Worm (Caenorhabditis elegans): ENCODE results near the gene pdcd-2.

The pdcd-2 gene

DNA sequence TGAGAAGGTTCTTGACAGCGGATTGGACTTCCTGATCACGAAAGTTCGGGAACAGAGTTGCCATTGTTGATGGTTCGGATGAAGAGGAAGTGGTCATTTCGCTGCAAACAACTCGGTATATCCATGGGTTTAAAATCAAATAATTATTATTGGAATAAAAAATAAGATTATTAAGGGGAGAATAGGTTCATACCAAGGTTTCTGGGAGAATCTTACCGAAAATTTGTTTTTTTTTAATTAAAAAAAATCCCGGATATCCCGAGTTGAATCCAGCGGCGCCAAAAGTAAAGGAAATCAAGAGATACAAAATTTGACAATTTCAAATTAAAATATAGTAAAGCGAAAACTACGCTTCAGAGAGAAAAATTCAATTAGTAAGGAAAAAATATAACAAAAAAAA is at the start of gene pdcd-2, which contains the start of gene R07E5.19:
pdcd-2 (minus strand) TSS at position 102 of the 400 bp plus-strand sequence.
R07E5.19 (minus strand) TSS at position 101 of the 400 bp plus-strand sequence.
- no peak for TF ChIP-seq C34B4.2 (tag; optimal IDR thresholded peaks at IDR 0.05)
- TF ChIP-seq efl-1 (optimal IDR thresholded peaks at IDR 0.05), result no peak
- peak in 1 of 2 experiments; percentile 14 for TF ChIP-seq efl-1 (GFP tag; optimal IDR thresholded peaks at IDR 0.05 in 1 of 2)

DNA sequence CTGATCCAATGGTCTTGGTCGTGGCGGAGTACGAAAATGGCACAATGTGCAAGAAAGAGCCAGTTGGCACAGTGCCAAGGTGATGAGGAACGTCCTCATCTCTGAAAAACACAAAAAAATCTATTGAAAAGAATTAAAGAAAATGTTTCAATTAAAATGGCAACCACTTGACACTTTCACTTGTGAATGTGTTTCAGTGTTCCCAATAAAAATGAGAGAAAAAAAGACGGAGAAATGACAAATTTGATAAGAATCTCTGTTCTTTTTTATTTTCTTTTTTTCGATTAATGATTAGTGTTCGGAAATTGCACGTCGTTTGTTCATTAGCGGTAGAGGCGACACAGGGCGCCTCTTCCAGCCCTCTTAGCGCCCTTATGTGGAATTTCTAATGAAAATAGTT is 49.4 kb upstream of the pdcd-2 start, which contains the start of gene ndg-4:
ndg-4 (minus strand) TSS at position 101 of the 400 bp plus-strand sequence.
- TF ChIP-seq C34B4.2 (tag; optimal IDR thresholded peaks at IDR 0.05) (no peak), blmp-1 (tag; optimal IDR thresholded peaks at IDR 0.05) (peak; percentile 17), nhr-77 (tag; optimal IDR thresholded peaks at IDR 0.05) (no peak), sptf-1 (tag; optimal IDR thresholded peaks at IDR 0.05) (no peak), snu-23 (GFP tag; optimal IDR thresholded peaks at IDR 0.05) (no peak)

DNA sequence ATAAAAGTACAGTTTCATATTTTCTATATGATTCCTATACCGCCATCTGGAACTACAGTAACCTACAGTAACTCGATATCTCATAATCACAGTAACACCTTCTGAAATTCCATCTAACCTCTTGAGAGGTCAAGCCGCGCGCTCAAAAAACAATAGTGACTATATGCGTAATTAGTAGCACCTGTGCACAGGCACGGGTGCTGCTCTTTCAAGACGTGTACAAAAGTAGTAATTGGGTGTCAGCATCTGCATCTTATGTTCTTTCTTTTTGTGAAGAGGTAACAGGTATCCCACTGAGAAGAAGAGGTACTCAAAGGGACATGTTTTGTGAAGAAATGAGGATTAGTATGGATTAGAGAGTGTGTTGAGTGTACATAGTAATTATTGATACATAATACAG is 43.5 kb upstream of the pdcd-2 start:
- TF ChIP-seq pqm-1 (tag; optimal IDR thresholded peaks at IDR 0.05) (no peak), nhr-84 (tag; optimal IDR thresholded peaks at IDR 0.05) (no peak), hpl-2 (GFP tag; optimal IDR thresholded peaks at IDR 0.05) (no peak), xbp-1 (tag; optimal IDR thresholded peaks at IDR 0.05) (no peak), F16B12.6 (tag; optimal IDR thresholded peaks at IDR 0.05) (no peak), lin-14 (GFP tag; optimal IDR thresholded peaks at IDR 0.05) (no peak), mef-2 (tag; optimal IDR thresholded peaks at IDR 0.05) (no peak), pag-3 (tag; optimal IDR thresholded peaks at IDR 0.05; ENCODE audit: borderline replicate concordance, insufficient read depth) (no peak), lin-39 (tag; optimal IDR thresholded peaks at IDR 0.05) (no peak), nhr-76 (tag; optimal IDR thresholded peaks at IDR 0.05) (no peak), unc-86 (tag; optimal IDR thresholded peaks at IDR 0.05) (no peak), tlp-1 (tag; optimal IDR thresholded peaks at IDR 0.05) (no peak), nhr-90 (tag; optimal IDR thresholded peaks at IDR 0.05; ENCODE audit: poor library complexity) (no peak), tbx-2 (tag; optimal IDR thresholded peaks at IDR 0.05) (no peak), hlh-4 (tag; optimal IDR thresholded peaks at IDR 0.05) (no peak), aly-2 (tag; optimal IDR thresholded peaks at IDR 0.05) (no peak)

DNA sequence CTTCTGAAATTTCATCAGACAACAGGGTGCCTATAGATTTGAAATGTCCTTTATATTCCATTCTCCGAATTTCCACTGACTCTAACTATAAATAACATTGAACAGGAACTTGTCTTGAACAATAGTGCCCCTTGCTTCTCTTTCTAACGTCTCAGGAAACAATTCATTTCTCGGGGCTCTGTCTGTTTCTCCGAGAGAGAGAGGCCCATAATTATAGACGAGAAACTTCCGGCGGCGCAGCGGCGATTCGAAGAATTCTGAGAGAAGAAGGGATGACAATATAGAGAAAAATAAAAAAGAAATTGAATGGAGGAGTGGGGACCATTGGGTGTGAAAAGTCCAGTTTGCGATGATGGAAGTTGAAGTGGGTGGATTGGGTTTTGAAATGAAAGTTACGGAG is 42.4 kb upstream of the pdcd-2 start:
- no peak for TF ChIP-seq fkh-4 (tag; optimal IDR thresholded peaks at IDR 0.05; ENCODE audit: borderline replicate concordance)
- TF ChIP-seq skn-1 (tag; optimal IDR thresholded peaks at IDR 0.05), result no peak
- TF ChIP-seq irx-1 (tag; optimal IDR thresholded peaks at IDR 0.05), result no peak
- TF ChIP-seq swsn-7 (tag; optimal IDR thresholded peaks at IDR 0.05), result no peak
- no peak for TF ChIP-seq hlh-4 (tag; optimal IDR thresholded peaks at IDR 0.05)
- TF ChIP-seq lsy-2 (tag; optimal IDR thresholded peaks at IDR 0.05), result peak in 1 of 2 experiments; percentile 5
- no peak for TF ChIP-seq nhr-28 (tag; optimal IDR thresholded peaks at IDR 0.05)
- TF ChIP-seq mep-1 (tag; optimal IDR thresholded peaks at IDR 0.05), result no peak
- no peak for TF ChIP-seq jun-1 (tag; optimal IDR thresholded peaks at IDR 0.05)
- TF ChIP-seq mab-9 (GFP tag; IDR thresholded peaks at IDR 0.05), result no peak
- no peak for TF ChIP-seq ztf-11 (tag; optimal IDR thresholded peaks at IDR 0.05)
- peak; percentile 58 for TF ChIP-seq fkh-8 (tag; optimal IDR thresholded peaks at IDR 0.05)
- TF ChIP-seq egl-13 (tag; optimal IDR thresholded peaks at IDR 0.05), result peak; percentile 0
- peak in 1 of 3 experiments; percentile 3 for TF ChIP-seq ceh-82 (tag; optimal IDR thresholded peaks at IDR 0.05)
- TF ChIP-seq unc-130 (tag; optimal IDR thresholded peaks at IDR 0.05), result no peak
- no peak for TF ChIP-seq elt-3 (tag; optimal IDR thresholded peaks at IDR 0.05)
- TF ChIP-seq lir-3 (tag; optimal IDR thresholded peaks at IDR 0.05; ENCODE audit: poor library complexity), result no peak
- TF ChIP-seq dpl-1 (GFP tag; optimal IDR thresholded peaks at IDR 0.05), result no peak
- TF ChIP-seq nhr-237 (tag; optimal IDR thresholded peaks at IDR 0.05), result no peak
- peak; percentile 63 for TF ChIP-seq lin-14 (GFP tag; optimal IDR thresholded peaks at IDR 0.05)
- TF ChIP-seq ceh-90 (tag; optimal IDR thresholded peaks at IDR 0.05), result no peak
- no peak for TF ChIP-seq nhr-20 (tag; optimal IDR thresholded peaks at IDR 0.05)
- TF ChIP-seq rnt-1 (tag; optimal IDR thresholded peaks at IDR 0.05), result no peak
- TF ChIP-seq ces-1 (GFP tag; optimal IDR thresholded peaks at IDR 0.05), result no peak
- TF ChIP-seq elt-2 (tag; optimal IDR thresholded peaks at IDR 0.05), result no peak
- TF ChIP-seq C04F5.9 (tag; optimal IDR thresholded peaks at IDR 0.05), result no peak
- TF ChIP-seq ztf-4 (tag; optimal IDR thresholded peaks at IDR 0.05), result no peak
- no peak for TF ChIP-seq nhr-11 (tag; optimal IDR thresholded peaks at IDR 0.05)
- no peak for TF ChIP-seq zip-4 (GFP tag; optimal IDR thresholded peaks at IDR 0.05)

Measured in whole organism, L1 larva.